Fruit fly (Drosophila melanogaster) whole organism, embryonic: ENCODE results near the gene sgll.
A peak's percentile ranks its signal among the peaks of the same experiment; 100 is the strongest.

Experiments
- Ada2b ChIP-seq: fragments of 200-800 bp; sonication (Bioruptor generic); IDR thresholded peaks from 2 replicates; pipeline ENCODE4 v1.3.6; 2022; ENCODE audit warnings: missing biosample characterization, missing genetic modification characterization
- CG6683 ChIP-seq: fragments of 200-800 bp; sonication (Bioruptor generic); optimal IDR thresholded peaks from 2 replicates; lab custom pipeline; 2017; ENCODE audit warnings: missing biosample characterization, mild to moderate bottlenecking, missing genetic modification characterization, missing genetic modification reagents
- CoRest ChIP-seq: fragments of 200-800 bp; sonication (Bioruptor generic); optimal IDR thresholded peaks from 3 replicates; lab custom pipeline; 2018; ENCODE audit warnings: missing biosample characterization, mild to moderate bottlenecking, missing genetic modification characterization, moderate library complexity
- Ets65A ChIP-seq: fragments of 200-800 bp; sonication (Bioruptor generic); peaks from one replicate; lab custom pipeline; 2016; ENCODE audit warnings: missing biosample characterization, missing genetic modification characterization
- Fer3 ChIP-seq: fragments of 200-800 bp; sonication (Bioruptor generic); optimal IDR thresholded peaks from 2 replicates; lab custom pipeline; 2018; ENCODE audit warnings: missing biosample characterization, mild to moderate bottlenecking, missing genetic modification characterization, moderate library complexity
- Rfx ChIP-seq: fragments of 200-800 bp; sonication (Bioruptor generic); IDR thresholded peaks from 2 replicates; pipeline ENCODE4 v1.3.6; 2022; ENCODE audit warnings: missing biosample characterization, missing genetic modification characterization
- cwo ChIP-seq: fragments of 200-800 bp; sonication (Bioruptor generic); optimal IDR thresholded peaks from 3 replicates; lab custom pipeline; 2017; ENCODE audit warnings: missing biosample characterization, missing genetic modification characterization, mild to moderate bottlenecking, moderate library complexity, missing genetic modification reagents
- mam ChIP-seq: fragments of 200-800 bp; sonication (Bioruptor generic); optimal IDR thresholded peaks from 3 replicates; lab custom pipeline; 2016; ENCODE audit warnings: missing biosample characterization, missing genetic modification characterization

Gene sgll

dm6 chr3R:7821559-7821958 is 11.2 kb downstream of the sgll start (continued):
- TF ChIP-seq Rfx (GFP tag; lab: Robert Waterston, UW) (peak; percentile 73), Ets65A (GFP tag; lab: Kevin White, UChicago) (peak; percentile 89), cwo (GFP tag; lab: Kevin White, UChicago) (peak; percentile 52), Fer3 (tag; lab: Kevin White, UChicago) (peak; percentile 39), CoRest (tag; lab: Kevin White, UChicago) (peak; percentile 30), mam (peak; percentile 52), Ada2b (GFP tag; lab: Robert Waterston, UW) (peak; percentile 40), CG6683 (GFP tag; lab: Kevin White, UChicago) (peak; percentile 14)
